Fruit fly (Drosophila melanogaster) whole organism, embryonic: Measurements from ENCODE around the gene DEF8.

ENCODE experiments used
- Atf6 ChIP-seq: fragments of 200-800 bp; sonication (Bioruptor generic); IDR thresholded peaks from 2 replicates; pipeline ENCODE4 v1.3.6; 2022; ENCODE audit warnings: missing biosample characterization, missing genetic modification characterization
- Awh ChIP-seq: fragments of 200-800 bp; sonication (Bioruptor generic); IDR thresholded peaks from 2 replicates; pipeline ENCODE4, ENCODE4 v1.3.6; 2022; ENCODE audit warnings: missing biosample characterization, missing genetic modification characterization
- CG10209 ChIP-seq: fragments of 200-800 bp; sonication (Bioruptor generic); optimal IDR thresholded peaks from 3 replicates; lab custom pipeline; 2017; ENCODE audit warnings: missing biosample characterization, mild to moderate bottlenecking, missing genetic modification characterization, missing genetic modification reagents
- CG10267 ChIP-seq: fragments of 200-800 bp; sonication (Bioruptor generic); optimal IDR thresholded peaks from 2 replicates; lab custom pipeline; 2018; ENCODE audit warnings: missing biosample characterization, mild to moderate bottlenecking, missing genetic modification characterization, moderate library complexity
- CG10979 ChIP-seq: fragments of 200-800 bp; sonication (Bioruptor generic); optimal IDR thresholded peaks from 2 replicates; lab custom pipeline; 2018; ENCODE audit warnings: missing biosample characterization, mild to moderate bottlenecking, missing genetic modification characterization, moderate library complexity
- CG11504 ChIP-seq: fragments of 200-800 bp; sonication (Bioruptor generic); optimal IDR thresholded peaks from 3 replicates; lab custom pipeline; 2019; ENCODE audit warnings: missing biosample characterization, mild to moderate bottlenecking, missing genetic modification characterization, moderate library complexity
- CG12236 ChIP-seq: fragments of 200-800 bp; sonication (Bioruptor generic); optimal IDR thresholded peaks from 2 replicates; lab custom pipeline; 2016; ENCODE audit warnings: missing biosample characterization, missing genetic modification characterization
- CG12391 ChIP-seq: fragments of 200-800 bp; sonication (Bioruptor generic); optimal IDR thresholded peaks from 3 replicates; lab custom pipeline; 2018; ENCODE audit warnings: missing biosample characterization, mild to moderate bottlenecking, missing genetic modification characterization, moderate library complexity
- CG15269 ChIP-seq: fragments of 200-800 bp; sonication (Bioruptor generic); optimal IDR thresholded peaks from 2 replicates; lab custom pipeline; 2018; ENCODE audit warnings: missing biosample characterization, mild to moderate bottlenecking, missing genetic modification characterization, moderate library complexity
- CG1529 ChIP-seq: fragments of 200-800 bp; sonication (Bioruptor generic); optimal IDR thresholded peaks from 3 replicates; lab custom pipeline; 2018; ENCODE audit warnings: missing biosample characterization, missing genetic modification characterization
- CG15696 ChIP-seq: fragments of 200-800 bp; sonication (Bioruptor generic); optimal IDR thresholded peaks from 2 replicates; lab custom pipeline; 2019; ENCODE audit warnings: missing biosample characterization, mild to moderate bottlenecking, missing genetic modification characterization, moderate library complexity
- CG17328 ChIP-seq: fragments of 200-800 bp; sonication (Bioruptor generic); IDR thresholded peaks from 2 replicates; pipeline ENCODE4 v1.3.6; 2022; ENCODE audit warnings: missing biosample characterization, missing genetic modification characterization
- CG18262 ChIP-seq: fragments of 200-800 bp; optimal IDR thresholded peaks from 3 replicates; lab custom pipeline; 2019; ENCODE audit warnings: missing biosample characterization, mild to moderate bottlenecking, missing genetic modification characterization, moderate library complexity
- CG2712 ChIP-seq: fragments of 200-800 bp; optimal IDR thresholded peaks from 3 replicates; lab custom pipeline; 2019; ENCODE audit warnings: missing biosample characterization, mild to moderate bottlenecking, missing genetic modification characterization, moderate library complexity
- CG31441 ChIP-seq: fragments of 200-800 bp; sonication (Bioruptor generic); IDR thresholded peaks from 2 replicates; pipeline ENCODE4 v1.3.6; 2022; ENCODE audit warnings: missing biosample characterization, missing genetic modification characterization
- CG3163 ChIP-seq: fragments of 200-800 bp; sonication (Bioruptor generic); optimal IDR thresholded peaks from 3 replicates; lab custom pipeline; 2016; ENCODE audit warnings: missing biosample characterization, missing genetic modification characterization
- CG6689 ChIP-seq: fragments of 200-800 bp; sonication (Bioruptor generic); IDR thresholded peaks from 2 replicates; pipeline ENCODE4 v1.3.6; 2022; ENCODE audit warnings: missing biosample characterization, missing genetic modification characterization
- CG7839 ChIP-seq: fragments of 200-800 bp; sonication (Bioruptor generic); optimal IDR thresholded peaks from 3 replicates; lab custom pipeline; 2018; ENCODE audit warnings: missing biosample characterization, mild to moderate bottlenecking, missing genetic modification characterization, moderate library complexity
- CG8388 ChIP-seq: fragments of 200-800 bp; sonication (Bioruptor generic); optimal IDR thresholded peaks from 2 replicates; lab custom pipeline; 2019; ENCODE audit warnings: missing biosample characterization, mild to moderate bottlenecking, missing genetic modification characterization, moderate library complexity
- CG9932 ChIP-seq: fragments of 200-800 bp; sonication (Bioruptor generic); IDR thresholded peaks from 2 replicates; pipeline ENCODE4 v1.3.6; 2022; ENCODE audit warnings: missing biosample characterization, missing genetic modification characterization
- CoRest ChIP-seq: fragments of 200-800 bp; sonication (Bioruptor generic); optimal IDR thresholded peaks from 3 replicates; lab custom pipeline; 2018; ENCODE audit warnings: missing biosample characterization, mild to moderate bottlenecking, missing genetic modification characterization, moderate library complexity
- Eip74EF ChIP-seq, 2 experiments: fragments of 200-800 bp in 1 of 2; fragments of >200 bp in 1 of 2; sonication (Bioruptor generic) in 1 of 2; optimal IDR thresholded peaks; 2 replicates each; lab custom pipeline; 2017 to 2019; ENCODE audit warnings: missing biosample characterization in 2 of 2, missing genetic modification characterization in 2 of 2, mild to moderate bottlenecking in 1 of 2, moderate library complexity in 1 of 2
- HmgD ChIP-seq: fragments of 200-800 bp; sonication (Bioruptor generic); optimal IDR thresholded peaks from 3 replicates; lab custom pipeline; 2016; ENCODE audit warnings: missing biosample characterization, missing genetic modification characterization
- Hr51 ChIP-seq, 2 experiments: fragments of 200-800 bp; sonication (Bioruptor generic); optimal IDR thresholded peaks; 2 replicates in 1 of 2; 3 replicates in 1 of 2; lab custom pipeline; 2016 to 2018; ENCODE audit warnings: missing biosample characterization in 2 of 2, missing genetic modification characterization in 2 of 2, mild to moderate bottlenecking in 1 of 2, moderate library complexity in 1 of 2
- Med ChIP-seq: fragments of 200-800 bp; sonication (Bioruptor generic); peaks from one replicate; lab custom pipeline; 2016; ENCODE audit warnings: missing biosample characterization, missing genetic modification characterization, mild to moderate bottlenecking, inconsistent platforms, moderate library complexity
- NC2β ChIP-seq: fragments of 200-800 bp; sonication (Bioruptor generic); optimal IDR thresholded peaks from 2 replicates; lab custom pipeline; 2016; ENCODE audit warnings: missing biosample characterization, missing genetic modification characterization
- NfI ChIP-seq: fragments of 200-800 bp; sonication (Bioruptor generic); optimal IDR thresholded peaks from 3 replicates; lab custom pipeline; 2018; ENCODE audit warnings: missing biosample characterization, mild to moderate bottlenecking, missing genetic modification characterization, moderate library complexity
- Ptx1 ChIP-seq: fragments of 200-800 bp; sonication (Bioruptor generic); IDR thresholded peaks from 2 replicates; pipeline ENCODE4 v1.3.6; 2022; ENCODE audit warnings: missing biosample characterization, missing genetic modification characterization
- Xbp1 ChIP-seq: fragments of 200-800 bp; sonication (Bioruptor generic); optimal IDR thresholded peaks from 3 replicates; lab custom pipeline; 2016; ENCODE audit warnings: missing biosample characterization, mild to moderate bottlenecking, missing genetic modification characterization
- Xrp1 ChIP-seq: fragments of 200-800 bp; sonication (Bioruptor generic); IDR thresholded peaks from 2 replicates; pipeline ENCODE4 v1.3.6; 2022; ENCODE audit warnings: missing biosample characterization, missing genetic modification characterization
- bsh ChIP-seq, 2 experiments: fragments of 200-800 bp; sonication (Bioruptor generic); optimal IDR thresholded peaks; 2 replicates each; lab custom pipeline; 2017 to 2018; ENCODE audit warnings: mild to moderate bottlenecking in 2 of 2, missing biosample characterization in 2 of 2, missing genetic modification characterization in 2 of 2, moderate library complexity in 1 of 2
- chn ChIP-seq: fragments of 200-800 bp; sonication (Bioruptor generic); optimal IDR thresholded peaks from 2 replicates; lab custom pipeline; 2016; ENCODE audit warnings: missing biosample characterization, missing genetic modification characterization
- dmrt99B ChIP-seq: fragments of 200-800 bp; sonication (Bioruptor generic); optimal IDR thresholded peaks from 2 replicates; lab custom pipeline; 2018; ENCODE audit warnings: missing biosample characterization, mild to moderate bottlenecking, missing genetic modification characterization, moderate library complexity
- ftz-f1 ChIP-seq: fragments of 200-800 bp; sonication (Bioruptor generic); optimal IDR thresholded peaks from 2 replicates; lab custom pipeline; 2016; ENCODE audit warnings: missing biosample characterization, missing genetic modification characterization
- lab ChIP-seq: fragments of 200-800 bp; sonication (Bioruptor generic); optimal IDR thresholded peaks from 3 replicates; lab custom pipeline; 2017; ENCODE audit warnings: missing biosample characterization, missing genetic modification characterization, mild to moderate bottlenecking, moderate library complexity, missing genetic modification reagents
- lilli ChIP-seq: fragments of 200-800 bp; sonication (Bioruptor generic); optimal IDR thresholded peaks from 3 replicates; lab custom pipeline; 2016; ENCODE audit warnings: missing biosample characterization, missing genetic modification characterization
- lola ChIP-seq, 3 experiments: fragments of >200 bp in 2 of 3; fragments of 200-800 bp in 1 of 3; sonication (Bioruptor generic) in 1 of 3; optimal IDR thresholded peaks; 2 replicates each; lab custom pipeline; 2017 to 2019; ENCODE audit warnings: missing biosample characterization in 3 of 3, missing genetic modification characterization in 3 of 3, mild to moderate bottlenecking in 1 of 3, moderate library complexity in 1 of 3
- nom ChIP-seq: fragments of 200-800 bp; sonication (Bioruptor generic); optimal IDR thresholded peaks from 2 replicates; lab custom pipeline; 2017; ENCODE audit warnings: missing biosample characterization, missing genetic modification characterization, mild to moderate bottlenecking, moderate library complexity, missing genetic modification reagents
- pan ChIP-seq, 4 experiments: fragments of >200 bp in 3 of 4; fragments of 200-800 bp in 1 of 4; sonication (Bioruptor generic) in 1 of 4; optimal IDR thresholded peaks in 3 of 4; IDR thresholded peaks in 1 of 4; 2 replicates each; pipeline versions ENCODE4 v1.3.6 to Lab custom; 2017 to 2022; ENCODE audit warnings: missing biosample characterization in 2 of 4, missing genetic modification characterization in 2 of 4, mixed read lengths in 1 of 4
- sob ChIP-seq: fragments of 200-800 bp; sonication (Bioruptor generic); IDR thresholded peaks from 2 replicates; pipeline ENCODE4 v1.3.6; 2022; ENCODE audit warnings: missing biosample characterization, missing genetic modification characterization
- tna ChIP-seq: fragments of 200-800 bp; sonication (Bioruptor generic); IDR thresholded peaks from 2 replicates; pipeline ENCODE4 v1.3.6; 2022; ENCODE audit warnings: missing biosample characterization, missing genetic modification characterization; ENCODE audit not compliant: partially characterized antibody
- trem ChIP-seq: fragments of 200-800 bp; optimal IDR thresholded peaks from 3 replicates; lab custom pipeline; 2019; ENCODE audit warnings: missing biosample characterization, mild to moderate bottlenecking, missing genetic modification characterization, moderate library complexity
- twi ChIP-seq: fragments of 200-800 bp; optimal IDR thresholded peaks from 2 replicates; lab custom pipeline; 2019; ENCODE audit warnings: missing biosample characterization, mild to moderate bottlenecking, missing genetic modification characterization, moderate library complexity
- unpg ChIP-seq: fragments of 200-800 bp; sonication (Bioruptor generic); optimal IDR thresholded peaks from 3 replicates; lab custom pipeline; 2018; ENCODE audit warnings: missing biosample characterization, mild to moderate bottlenecking, missing genetic modification characterization, moderate library complexity
- zen ChIP-seq: fragments of 200-800 bp; sonication (Bioruptor generic); optimal IDR thresholded peaks from 3 replicates; lab custom pipeline; 2018; ENCODE audit warnings: missing biosample characterization, mild to moderate bottlenecking, missing genetic modification characterization, moderate library complexity
- zf30C ChIP-seq: fragments of 200-800 bp; sonication (Bioruptor generic); optimal IDR thresholded peaks from 3 replicates; lab custom pipeline; 2018; ENCODE audit warnings: missing biosample characterization, mild to moderate bottlenecking, missing genetic modification characterization

Gene DEF8

dm6 chr3L:12096799-12097662 lies 34.9 kb upstream of the DEF8 start (continued):
- TF ChIP-seq NC2β (GFP tag; lab: Kevin White, UChicago) (no peak), dmrt99B (tag; lab: Kevin White, UChicago) (peak; percentile 28), CG15696 (tag; lab: Kevin White, UChicago) (peak; percentile 16), unpg (GFP tag; lab: Kevin White, UChicago) (peak; percentile 47), CG18262 (tag; lab: Kevin White, UChicago) (peak; percentile 43), Ptx1 (GFP tag; lab: Robert Waterston, UW) (peak; percentile 29; the same call in 1 of the 2 replicates), tna (GFP tag; lab: Robert Waterston, UW) (no peak), CG12391 (tag; lab: Kevin White, UChicago) (peak; percentile 34), CG2712 (tag; lab: Kevin White, UChicago) (peak; percentile 56), ftz-f1 (GFP tag; lab: Kevin White, UChicago) (no peak), CoRest (tag; lab: Kevin White, UChicago) (peak; percentile 42), lola (GFP tag; optimal IDR thresholded peaks at IDR 0.05; lab: Kevin White, UChicago) (peak in 1 of 3 experiments; percentile 25), CG3163 (GFP tag; lab: Kevin White, UChicago) (no peak), CG1529 (GFP tag; lab: Kevin White, UChicago) (peak; percentile 9), CG11504 (tag; lab: Kevin White, UChicago) (peak; percentile 62), CG12236 (GFP tag; lab: Kevin White, UChicago) (no peak), nom (peak; percentile 49), NfI (GFP tag; lab: Kevin White, UChicago) (no peak), CG7839 (tag; lab: Kevin White, UChicago) (peak; percentile 24), trem (peak; percentile 24), CG8388 (peak; percentile 41), CG15269 (peak; percentile 14), CG6689 (GFP tag; lab: Robert Waterston, UW) (peak; percentile 51; the same call in 1 of the 2 replicates), HmgD (no peak), Atf6 (peak; percentile 26; the same call in 1 of the 2 replicates), CG17328 (GFP tag; lab: Robert Waterston, UW) (peak; percentile 42; the same call in 1 of the 2 replicates), lab (GFP tag; lab: Kevin White, UChicago) (peak; percentile 31), CG31441 (GFP tag; lab: Robert Waterston, UW) (peak; percentile 47; the same call in 1 of the 2 replicates), zf30C (GFP tag; lab: Kevin White, UChicago) (peak; percentile 24), pan (optimal IDR thresholded peaks at IDR 0.05; lab: Kevin White, UChicago) (no peak), pan (GFP tag; optimal IDR thresholded peaks at IDR 0.05 in 1 of 2, IDR thresholded peaks at IDR 0.05 in 1 of 2) (peak in 1 of 2 experiments; percentile 24), twi (no peak), bsh (GFP tag; optimal IDR thresholded peaks at IDR 0.05; lab: Kevin White, UChicago) (peak; percentile 23 to 30), zen (tag; lab: Kevin White, UChicago) (peak; percentile 45), Xbp1 (GFP tag; lab: Kevin White, UChicago) (peak; percentile 43), Xrp1 (GFP tag; lab: Robert Waterston, UW) (peak; percentile 64), CG10979 (tag; lab: Kevin White, UChicago) (peak; percentile 45), lilli (GFP tag; lab: Kevin White, UChicago) (peak; percentile 6), Eip74EF (GFP tag; optimal IDR thresholded peaks at IDR 0.05; lab: Kevin White, UChicago) (peak in 1 of 2 experiments; percentile 1), CG10267 (tag; lab: Kevin White, UChicago) (peak; percentile 12), sob (peak; percentile 49; the same call in 1 of the 2 replicates), chn (GFP tag; lab: Kevin White, UChicago) (peak; percentile 31), Hr51 (GFP tag; optimal IDR thresholded peaks at IDR 0.05; lab: Kevin White, UChicago) (peak in 1 of 2 experiments; percentile 45), CG10209 (GFP tag; lab: Kevin White, UChicago) (peak; percentile 22), CG9932 (GFP tag; lab: Robert Waterston, UW) (no peak), Med (GFP tag; lab: Kevin White, UChicago) (peak; percentile 72), Awh (GFP tag; lab: Robert Waterston, UW) (no peak)
